Worm (Caenorhabditis elegans) whole organism, L3 larva: ENCODE data around the gene F26A1.7.
A peak's percentile ranks its signal among the peaks of the same experiment; 100 is the strongest.

Experiments used
- R02D3.7 ChIP-seq: fragments of 150-350 bp; optimal IDR thresholded peaks from 2 replicates; lab custom pipeline; 2014; ENCODE audit warnings: missing biosample characterization, missing genetic modification characterization
- ZK546.5 ChIP-seq: sonication (generic microtip); optimal IDR thresholded peaks from 2 replicates; lab custom pipeline; 2017; ENCODE audit warnings: missing biosample characterization, missing genetic modification characterization
- aly-2 ChIP-seq: fragments of 150-350 bp; optimal IDR thresholded peaks from 2 replicates; lab custom pipeline; 2014; ENCODE audit warnings: missing biosample characterization, missing genetic modification characterization
- ama-1 ChIP-seq: fragments of 150-350 bp; optimal IDR thresholded peaks from 2 replicates; lab custom pipeline; 2018
- ceh-16 ChIP-seq: sonication (generic microtip); optimal IDR thresholded peaks from 2 replicates; lab custom pipeline; 2017; ENCODE audit warnings: missing biosample characterization, missing genetic modification characterization
- ceh-28 ChIP-seq: fragments of 150-350 bp; optimal IDR thresholded peaks from 2 replicates; lab custom pipeline; 2014; ENCODE audit warnings: missing biosample characterization, missing genetic modification reagents, missing genetic modification characterization
- ceh-82 ChIP-seq: fragments of 150-350 bp; optimal IDR thresholded peaks from 2 replicates; lab custom pipeline; 2014; ENCODE audit warnings: missing biosample characterization, missing genetic modification characterization
- ceh-9 ChIP-seq: sonication (generic microtip); optimal IDR thresholded peaks from 2 replicates; lab custom pipeline; 2018; ENCODE audit warnings: missing biosample characterization, missing genetic modification characterization
- daf-12 ChIP-seq: fragments of 150-350 bp; optimal IDR thresholded peaks from 2 replicates; lab custom pipeline; 2014; ENCODE audit warnings: missing biosample characterization, missing genetic modification reagents, missing genetic modification characterization
- egl-27 ChIP-seq: sonication (generic microtip); optimal IDR thresholded peaks from 4 replicates; lab custom pipeline; 2017; ENCODE audit warnings: missing biosample characterization, missing genetic modification reagents, missing genetic modification characterization
- egl-5 ChIP-seq: fragments of 150-350 bp; optimal IDR thresholded peaks from 2 replicates; lab custom pipeline; 2017; ENCODE audit warnings: missing biosample characterization, missing genetic modification reagents, missing genetic modification characterization, inconsistent platforms
- elt-1 ChIP-seq: fragments of 150-350 bp; optimal IDR thresholded peaks from 2 replicates; lab custom pipeline; 2014; ENCODE audit warnings: missing biosample characterization, missing genetic modification characterization
- elt-2 ChIP-seq: sonication (generic microtip); optimal IDR thresholded peaks from 2 replicates; lab custom pipeline; 2016; ENCODE audit warnings: missing genetic modification reagents, mild to moderate bottlenecking, missing genetic modification characterization, missing compliant biosample characterization
- elt-3 ChIP-seq, 3 experiments: fragments of 150-350 bp in 1 of 3; sonication (generic microtip) in 2 of 3; optimal IDR thresholded peaks; 2 replicates in 2 of 3; 4 replicates in 1 of 3; lab custom pipeline; 2014 to 2017; ENCODE audit warnings: missing biosample characterization in 3 of 3, missing genetic modification characterization in 3 of 3
- eor-1 ChIP-seq, 2 experiments: fragments of 150-350 bp; optimal IDR thresholded peaks; 2 replicates each; lab custom pipeline; 2014 to 2018; ENCODE audit warnings: missing biosample characterization in 2 of 2, missing genetic modification characterization in 2 of 2
- fkh-2 ChIP-seq: fragments of 150-350 bp; optimal IDR thresholded peaks from 2 replicates; lab custom pipeline; 2014; ENCODE audit warnings: missing biosample characterization, missing genetic modification reagents, missing genetic modification characterization
- hmg-11 ChIP-seq: sonication (generic microtip); optimal IDR thresholded peaks from 2 replicates; lab custom pipeline; 2016; ENCODE audit warnings: missing genetic modification characterization, missing compliant biosample characterization
- lin-39 ChIP-seq: fragments of 150-350 bp; optimal IDR thresholded peaks from 2 replicates; lab custom pipeline; 2018; ENCODE audit warnings: missing biosample characterization, missing genetic modification reagents, missing genetic modification characterization
- lsy-12 ChIP-seq: sonication (generic microtip); optimal IDR thresholded peaks from 2 replicates; lab custom pipeline; 2016; ENCODE audit warnings: mild to moderate bottlenecking, missing genetic modification characterization, missing compliant biosample characterization
- mml-1 ChIP-seq: fragments of 150-350 bp; sonication (generic microtip); optimal IDR thresholded peaks from 3 replicates; lab custom pipeline; 2014; ENCODE audit warnings: missing biosample characterization, missing genetic modification characterization
- nfya-1 ChIP-seq: sonication (generic microtip); optimal IDR thresholded peaks from 2 replicates; lab custom pipeline; 2017; ENCODE audit warnings: missing genetic modification characterization, mild to moderate bottlenecking, missing compliant biosample characterization, antibody characterized with exemption, moderate library complexity; ENCODE audit not compliant: insufficient read depth
- nhr-12 ChIP-seq: fragments of 150-350 bp; optimal IDR thresholded peaks from 2 replicates; lab custom pipeline; 2014; ENCODE audit warnings: missing biosample characterization, missing genetic modification characterization
- nhr-23 ChIP-seq: fragments of 150-350 bp; optimal IDR thresholded peaks from 2 replicates; lab custom pipeline; 2014; ENCODE audit warnings: missing biosample characterization, missing genetic modification reagents, missing genetic modification characterization
- nhr-237 ChIP-seq: fragments of 150-350 bp; optimal IDR thresholded peaks from 2 replicates; lab custom pipeline; 2014; ENCODE audit warnings: missing biosample characterization, missing genetic modification characterization
- nhr-25 ChIP-seq: sonication (generic microtip); optimal IDR thresholded peaks from 2 replicates; lab custom pipeline; 2017; ENCODE audit warnings: missing biosample characterization, missing genetic modification characterization
- nhr-28 ChIP-seq: fragments of 150-350 bp; optimal IDR thresholded peaks from 2 replicates; lab custom pipeline; 2014; ENCODE audit warnings: missing biosample characterization, missing genetic modification characterization
- nhr-43 ChIP-seq: sonication (generic microtip); optimal IDR thresholded peaks from 2 replicates; lab custom pipeline; 2016; ENCODE audit warnings: mild to moderate bottlenecking, missing genetic modification characterization, missing compliant biosample characterization; ENCODE audit not compliant: poor library complexity, severe bottlenecking
- nhr-76 ChIP-seq: fragments of 150-350 bp; sonication (generic microtip); optimal IDR thresholded peaks from 5 replicates; lab custom pipeline; 2014; ENCODE audit warnings: missing biosample characterization, missing genetic modification characterization
- nhr-77 ChIP-seq: fragments of 150-350 bp; optimal IDR thresholded peaks from 2 replicates; lab custom pipeline; 2014; ENCODE audit warnings: missing biosample characterization, missing genetic modification characterization
- pha-4 ChIP-seq: fragments of 150-350 bp; optimal IDR thresholded peaks from 2 replicates; lab custom pipeline; 2014; ENCODE audit warnings: missing biosample characterization, missing genetic modification reagents, missing genetic modification characterization
- pqm-1 ChIP-seq: fragments of 150-350 bp; optimal IDR thresholded peaks from 2 replicates; lab custom pipeline; 2017; ENCODE audit warnings: missing biosample characterization, missing genetic modification characterization, inconsistent platforms
- sea-2 ChIP-seq: fragments of 150-350 bp; sonication (generic microtip); optimal IDR thresholded peaks from 4 replicates; lab custom pipeline; 2014; ENCODE audit warnings: missing biosample characterization, missing genetic modification reagents, missing genetic modification characterization
- skn-1 ChIP-seq: fragments of 150-350 bp; optimal IDR thresholded peaks from 2 replicates; lab custom pipeline; 2014; ENCODE audit warnings: missing biosample characterization, missing genetic modification characterization
- snpc-4 ChIP-seq: fragments of 150-350 bp; optimal IDR thresholded peaks from 2 replicates; lab custom pipeline; 2014; ENCODE audit warnings: missing biosample characterization, missing genetic modification characterization
- tbx-2 ChIP-seq: sonication (generic microtip); optimal IDR thresholded peaks from 2 replicates; lab custom pipeline; 2016; ENCODE audit warnings: mild to moderate bottlenecking, missing genetic modification characterization, missing compliant biosample characterization
- unc-62 ChIP-seq: fragments of 150-350 bp; sonication (generic microtip); optimal IDR thresholded peaks from 4 replicates; lab custom pipeline; 2014; ENCODE audit warnings: missing biosample characterization, missing genetic modification reagents, missing genetic modification characterization
- ztf-11 ChIP-seq: fragments of 150-350 bp; optimal IDR thresholded peaks from 2 replicates; lab custom pipeline; 2014; ENCODE audit warnings: missing biosample characterization, missing genetic modification characterization
- ztf-4 ChIP-seq: fragments of 150-350 bp; optimal IDR thresholded peaks from 2 replicates; lab custom pipeline; 2014; ENCODE audit warnings: missing biosample characterization, missing genetic modification characterization

The F26A1.7 gene

ce11 chrIII:4779855-4780254 is 39.9 kb downstream of the F26A1.7 start, which contains the start of gene B0393.9:
Gene B0393.9 (minus strand): TSS chrIII:4780157.
- TF ChIP-seq ceh-28 (tag; lab: Kevin White, UChicago): no peak
- peak; percentile 35 for TF ChIP-seq pqm-1
- no peak for TF ChIP-seq ceh-82 (tag; lab: Kevin White, UChicago)
- TF ChIP-seq ZK546.5 (tag; lab: Kevin White, UChicago): no peak
- peak; percentile 55 for TF ChIP-seq elt-2
- TF ChIP-seq aly-2 (tag; lab: Kevin White, UChicago): no peak
- TF ChIP-seq nhr-23 (tag; lab: Kevin White, UChicago): no peak
- TF ChIP-seq ceh-9 (tag; lab: Kevin White, UChicago): no peak
- TF ChIP-seq ztf-4 (tag; lab: Kevin White, UChicago): no peak
- no peak for TF ChIP-seq skn-1
- TF ChIP-seq ceh-16 (tag; lab: Kevin White, UChicago): no peak
- TF ChIP-seq lsy-12: no peak
- TF ChIP-seq fkh-2: no peak
- TF ChIP-seq egl-5 (tag; lab: Kevin White, UChicago): no peak

- TF ChIP-seq nhr-25 (tag; lab: Kevin White, UChicago): no peak
- no peak for TF ChIP-seq unc-62 (GFP tag; lab: Kevin White, UChicago)
- TF ChIP-seq nhr-28: no peak
- TF ChIP-seq R02D3.7 (tag; lab: Kevin White, UChicago): no peak
- no peak for TF ChIP-seq elt-1 (tag; lab: Kevin White, UChicago)
- TF ChIP-seq nhr-23 (tag; lab: Kevin White, UChicago): no peak
- no peak for TF ChIP-seq hmg-11 (tag; lab: Kevin White, UChicago)
- no peak for TF ChIP-seq lin-39 (tag; lab: Kevin White, UChicago)
These were observed 41.7 kb downstream of the F26A1.7 start, which contains the start of gene B0393.7 for ce11 chrIII:4778003-4778402. Gene B0393.7 (minus strand): TSS chrIII:4778103.

- TF ChIP-seq egl-27 (tag; lab: Kevin White, UChicago) (no peak), pqm-1 (no peak), unc-62 (GFP tag; lab: Kevin White, UChicago) (no peak), nhr-77 (no peak), elt-2 (no peak), elt-1 (tag; lab: Kevin White, UChicago) (no peak), sea-2 (no peak), ceh-9 (tag; lab: Kevin White, UChicago) (no peak), nfya-1 (tag; lab: Kevin White, UChicago) (no peak), lsy-12 (no peak), ceh-82 (tag; lab: Kevin White, UChicago) (no peak), fkh-2 (no peak), snpc-4 (no peak), daf-12 (tag; lab: Kevin White, UChicago) (no peak), R02D3.7 (tag; lab: Kevin White, UChicago) (no peak), nhr-43 (no peak)
These were observed 51.7 kb downstream of the F26A1.7 start for ce11 chrIII:4767869-4768645.

ce11 chrIII:4766842-4767241 is 52.9 kb downstream of the F26A1.7 start:
- TF ChIP-seq nfya-1 (tag; lab: Kevin White, UChicago) (no peak), pqm-1 (no peak), ama-1 (no peak), ztf-11 (no peak), egl-5 (tag; lab: Kevin White, UChicago) (no peak), lin-39 (tag; lab: Kevin White, UChicago) (no peak), mml-1 (no peak), sea-2 (no peak), ZK546.5 (tag; lab: Kevin White, UChicago) (no peak), ceh-9 (tag; lab: Kevin White, UChicago) (no peak), elt-3 (tag; optimal IDR thresholded peaks at IDR 0.05; lab: Kevin White, UChicago) (no peak), tbx-2 (tag; lab: Kevin White, UChicago) (no peak), nhr-237 (no peak), nhr-12 (tag; lab: Kevin White, UChicago) (no peak), snpc-4 (no peak), nhr-76 (no peak), pha-4 (tag; lab: Kevin White, UChicago) (no peak), eor-1 (tag; optimal IDR thresholded peaks at IDR 0.05; lab: Kevin White, UChicago) (no peak)
